Worm (Caenorhabditis elegans) whole organism, late embryonic: ENCODE measurements around the gene irld-27.

Experiments used
- fkh-10 ChIP-seq: fragments of 150-350 bp; optimal IDR thresholded peaks from 2 replicates; lab custom pipeline; 2014; ENCODE audit warnings: missing biosample characterization, missing genetic modification reagents, missing genetic modification characterization
- odd-2 ChIP-seq: sonication (generic microtip); optimal IDR thresholded peaks from 2 replicates; lab custom pipeline; 2017; ENCODE audit warnings: antibody characterized with exemption, mild to moderate bottlenecking, missing genetic modification characterization, missing compliant biosample characterization
- syd-9 ChIP-seq: sonication (generic microtip); optimal IDR thresholded peaks from 2 replicates; lab custom pipeline; 2016; ENCODE audit warnings: mild to moderate bottlenecking, missing genetic modification characterization, moderate library complexity, missing compliant biosample characterization

ce11 chrII:3375302-3375701, 43.2 kb downstream of the irld-27 start:
- TF ChIP-seq odd-2 (tag; lab: Kevin White, UChicago) (no peak), syd-9 (tag; lab: Kevin White, UChicago) (no peak), fkh-10 (GFP tag; lab: Kevin White, UChicago) (no peak)
